Fruit fly (Drosophila melanogaster) whole organism, embryonic: ENCODE results near the gene Porin2.

Experiments used
- BtbVII ChIP-seq: fragments of 200-800 bp; sonication (Bioruptor generic); optimal IDR thresholded peaks from 3 replicates; lab custom pipeline; 2017; ENCODE audit warnings: missing biosample characterization, mild to moderate bottlenecking, missing genetic modification characterization
- CG10543 ChIP-seq: fragments of 200-800 bp; sonication (Bioruptor generic); optimal IDR thresholded peaks from 3 replicates; lab custom pipeline; 2017; ENCODE audit warnings: missing biosample characterization, mild to moderate bottlenecking, missing genetic modification characterization, moderate library complexity
- CG11696 ChIP-seq: fragments of 200-800 bp; sonication (Bioruptor generic); IDR thresholded peaks from 2 replicates; pipeline ENCODE4 v1.3.6; 2022; ENCODE audit warnings: missing biosample characterization, missing genetic modification characterization
- CG12155 ChIP-seq: fragments of 200-800 bp; sonication (Bioruptor generic); optimal IDR thresholded peaks from 3 replicates; lab custom pipeline; 2016; ENCODE audit warnings: missing biosample characterization, missing genetic modification characterization
- CG12659 ChIP-seq: fragments of 200-800 bp; sonication (Bioruptor generic); optimal IDR thresholded peaks from 3 replicates; lab custom pipeline; 2017; ENCODE audit warnings: mild to moderate bottlenecking, missing biosample characterization, missing genetic modification reagents, missing genetic modification characterization
- CG1603 ChIP-seq: fragments of 200-800 bp; sonication (Bioruptor generic); optimal IDR thresholded peaks from 2 replicates; lab custom pipeline; 2019; ENCODE audit warnings: missing biosample characterization, mild to moderate bottlenecking, missing genetic modification characterization, moderate library complexity
- CG16779 ChIP-seq: fragments of 200-800 bp; sonication (Bioruptor generic); IDR thresholded peaks from 2 replicates; pipeline ENCODE4 v1.3.6; 2022; ENCODE audit warnings: missing biosample characterization, missing genetic modification characterization
- CG17912 ChIP-seq: fragments of 200-800 bp; sonication (Bioruptor generic); optimal IDR thresholded peaks from 2 replicates; lab custom pipeline; 2018; ENCODE audit warnings: missing biosample characterization, mild to moderate bottlenecking, missing genetic modification characterization
- CG30431 ChIP-seq: fragments of 200-800 bp; sonication (Bioruptor generic); optimal IDR thresholded peaks from 2 replicates; lab custom pipeline; 2017; ENCODE audit warnings: missing biosample characterization, missing genetic modification characterization
- CG31224 ChIP-seq: fragments of 200-800 bp; sonication (Bioruptor generic); IDR thresholded peaks from 2 replicates; pipeline ENCODE4 v1.3.6; 2022; ENCODE audit warnings: missing biosample characterization, missing genetic modification characterization
- CG31441 ChIP-seq: fragments of 200-800 bp; sonication (Bioruptor generic); IDR thresholded peaks from 2 replicates; pipeline ENCODE4 v1.3.6; 2022; ENCODE audit warnings: missing biosample characterization, missing genetic modification characterization
- CG3281 ChIP-seq: fragments of 200-800 bp; sonication (Bioruptor generic); optimal IDR thresholded peaks from 3 replicates; lab custom pipeline; 2017; ENCODE audit warnings: missing biosample characterization, mild to moderate bottlenecking, missing genetic modification characterization
- CG42726 ChIP-seq: fragments of 200-800 bp; sonication (Bioruptor generic); IDR thresholded peaks from 2 replicates; pipeline ENCODE4 v1.3.6; 2022; ENCODE audit warnings: missing biosample characterization, missing genetic modification characterization; ENCODE audit not compliant: partially characterized antibody
- CG4328 ChIP-seq: fragments of 200-800 bp; sonication (Bioruptor generic); optimal IDR thresholded peaks from 3 replicates; lab custom pipeline; 2017; ENCODE audit warnings: missing biosample characterization, missing genetic modification reagents, missing genetic modification characterization
- CG5245 ChIP-seq: fragments of 200-800 bp; sonication (Bioruptor generic); optimal IDR thresholded peaks from 3 replicates; lab custom pipeline; 2016; ENCODE audit warnings: missing biosample characterization, missing genetic modification characterization
- CG8478 ChIP-seq: fragments of >200 bp; optimal IDR thresholded peaks from 2 replicates; lab custom pipeline; 2018
- CG8765 ChIP-seq: fragments of 200-800 bp; sonication (Bioruptor generic); IDR thresholded peaks from 2 replicates; pipeline ENCODE4 v1.3.6; 2022; ENCODE audit warnings: missing biosample characterization, missing genetic modification characterization
- Doc2 ChIP-seq: fragments of 200-800 bp; sonication (Bioruptor generic); IDR thresholded peaks from 2 replicates; pipeline ENCODE4 v1.3.6; 2022; ENCODE audit warnings: missing biosample characterization, missing genetic modification characterization
- Dp ChIP-seq: fragments of 200-800 bp; sonication (Bioruptor generic); optimal IDR thresholded peaks from 2 replicates; lab custom pipeline; 2018; ENCODE audit warnings: missing biosample characterization, mild to moderate bottlenecking, missing genetic modification characterization, moderate library complexity
- Elba2 ChIP-seq: fragments of 200-800 bp; sonication (Bioruptor generic); optimal IDR thresholded peaks from 3 replicates; lab custom pipeline; 2016; ENCODE audit warnings: missing biosample characterization, missing genetic modification characterization
- Fer3 ChIP-seq: fragments of 200-800 bp; sonication (Bioruptor generic); optimal IDR thresholded peaks from 2 replicates; lab custom pipeline; 2018; ENCODE audit warnings: missing biosample characterization, mild to moderate bottlenecking, missing genetic modification characterization, moderate library complexity
- GATAe ChIP-seq: fragments of 200-800 bp; sonication (Bioruptor generic); conservative IDR thresholded peaks from 2 replicates; pipeline ENCODE4 v1.3.6; 2022; ENCODE audit warnings: missing biosample characterization, missing genetic modification characterization
- HLH54F ChIP-seq: fragments of 200-800 bp; sonication (Bioruptor generic); optimal IDR thresholded peaks from 3 replicates; lab custom pipeline; 2016; ENCODE audit warnings: missing biosample characterization, missing genetic modification characterization
- MBD-R2 ChIP-seq: fragments of 200-800 bp; sonication (Bioruptor generic); IDR thresholded peaks from 2 replicates; pipeline ENCODE4 v1.3.6; 2022; ENCODE audit warnings: missing biosample characterization, missing genetic modification characterization
- MESR4 ChIP-seq: fragments of 200-800 bp; sonication (Bioruptor generic); optimal IDR thresholded peaks from 2 replicates; lab custom pipeline; 2018; ENCODE audit warnings: missing biosample characterization, mild to moderate bottlenecking, missing genetic modification characterization, moderate library complexity
- Meics ChIP-seq: fragments of 200-800 bp; sonication (Bioruptor generic); optimal IDR thresholded peaks from 2 replicates; lab custom pipeline; 2017; ENCODE audit warnings: missing biosample characterization, mild to moderate bottlenecking, missing genetic modification characterization
- Nf-YC ChIP-seq: fragments of 200-800 bp; optimal IDR thresholded peaks from 3 replicates; lab custom pipeline; 2019; ENCODE audit warnings: missing biosample characterization, mild to moderate bottlenecking, missing genetic modification characterization, moderate library complexity
- NfI ChIP-seq: fragments of 200-800 bp; sonication (Bioruptor generic); optimal IDR thresholded peaks from 3 replicates; lab custom pipeline; 2018; ENCODE audit warnings: missing biosample characterization, mild to moderate bottlenecking, missing genetic modification characterization, moderate library complexity
- Side ChIP-seq: fragments of 200-800 bp; sonication (Bioruptor generic); optimal IDR thresholded peaks from 2 replicates; lab custom pipeline; 2016; ENCODE audit warnings: missing biosample characterization, missing genetic modification characterization
- Usf ChIP-seq: fragments of 200-800 bp; sonication (Bioruptor generic); optimal IDR thresholded peaks from 2 replicates; lab custom pipeline; 2017; ENCODE audit warnings: missing genotype, missing biosample characterization, missing genetic modification characterization
- amos ChIP-seq: fragments of 200-800 bp; sonication (Bioruptor generic); IDR thresholded peaks from 2 replicates; pipeline ENCODE4 v1.3.6; 2022; ENCODE audit warnings: missing biosample characterization, missing genetic modification characterization; ENCODE audit not compliant: partially characterized antibody
- aop ChIP-seq: fragments of 200-800 bp; sonication (Bioruptor generic); IDR thresholded peaks from 2 replicates; pipeline ENCODE4 v1.3.6; 2022; ENCODE audit warnings: missing biosample characterization, missing genetic modification characterization
- bowl ChIP-seq: fragments of 200-800 bp; sonication (Bioruptor generic); IDR thresholded peaks from 2 replicates; pipeline ENCODE4 v1.3.6; 2022; ENCODE audit warnings: missing biosample characterization, missing genetic modification characterization
- cg ChIP-seq: fragments of 200-800 bp; sonication (Bioruptor generic); optimal IDR thresholded peaks from 3 replicates; lab custom pipeline; 2019; ENCODE audit warnings: missing biosample characterization, mild to moderate bottlenecking, missing genetic modification characterization, moderate library complexity
- exex ChIP-seq: fragments of 200-800 bp; sonication (Bioruptor generic); optimal IDR thresholded peaks from 4 replicates; lab custom pipeline; 2018; ENCODE audit warnings: missing biosample characterization, mild to moderate bottlenecking, missing genetic modification characterization, moderate library complexity
- ftz-f1 ChIP-seq: fragments of 200-800 bp; sonication (Bioruptor generic); optimal IDR thresholded peaks from 2 replicates; lab custom pipeline; 2016; ENCODE audit warnings: missing biosample characterization, missing genetic modification characterization
- inv ChIP-seq: fragments of 200-800 bp; sonication (Bioruptor generic); IDR thresholded peaks from 2 replicates; pipeline ENCODE4 v1.3.6; 2022; ENCODE audit warnings: missing biosample characterization, missing genetic modification characterization; ENCODE audit not compliant: partially characterized antibody
- ken ChIP-seq: fragments of 200-800 bp; sonication (Bioruptor generic); IDR thresholded peaks from 3 replicates; pipeline ENCODE4 v1.3.6; 2022; ENCODE audit warnings: missing biosample characterization, missing genetic modification characterization
- knrl ChIP-seq: fragments of 200-800 bp; sonication (Bioruptor generic); IDR thresholded peaks from 3 replicates; pipeline ENCODE4 v1.3.6; 2022; ENCODE audit warnings: missing biosample characterization, missing genetic modification characterization; ENCODE audit not compliant: partially characterized antibody
- lov ChIP-seq, 2 experiments: fragments of 200-800 bp in 1 of 2; fragments of >200 bp in 1 of 2; sonication (Bioruptor generic) in 1 of 2; IDR thresholded peaks in 1 of 2; optimal IDR thresholded peaks in 1 of 2; 2 replicates in 1 of 2; 3 replicates in 1 of 2; pipeline versions ENCODE4 v1.3.6 to Lab custom; 2017 to 2022; ENCODE audit warnings: missing biosample characterization in 1 of 2, missing genetic modification characterization in 1 of 2
- mld ChIP-seq: fragments of 200-800 bp; sonication (Bioruptor generic); IDR thresholded peaks from 3 replicates; pipeline ENCODE4 v1.3.6; 2022; ENCODE audit warnings: missing biosample characterization, missing genetic modification characterization; ENCODE audit not compliant: partially characterized antibody
- onecut ChIP-seq: fragments of 200-800 bp; sonication (Bioruptor generic); IDR thresholded peaks from 2 replicates; pipeline ENCODE4 v1.3.6; 2022; ENCODE audit warnings: missing biosample characterization, missing genetic modification characterization
- pum ChIP-seq: fragments of 200-800 bp; sonication (Bioruptor generic); optimal IDR thresholded peaks from 2 replicates; lab custom pipeline; 2016; ENCODE audit warnings: missing biosample characterization, missing genetic modification characterization
- salm ChIP-seq: fragments of 200-800 bp; sonication (Bioruptor generic); optimal IDR thresholded peaks from 2 replicates; lab custom pipeline; 2018; ENCODE audit warnings: missing biosample characterization, mild to moderate bottlenecking, missing genetic modification characterization
- sc ChIP-seq, 3 experiments: fragments of >200 bp in 2 of 3; fragments of 200-800 bp in 1 of 3; sonication (Bioruptor generic) in 1 of 3; optimal IDR thresholded peaks; 2 replicates in 2 of 3; 3 replicates in 1 of 3; lab custom pipeline; 2017; ENCODE audit warnings: mild to moderate bottlenecking in 1 of 3, missing biosample characterization in 1 of 3, missing genetic modification characterization in 1 of 3, missing genetic modification reagents in 1 of 3
- seq ChIP-seq: fragments of 200-800 bp; sonication (Bioruptor generic); IDR thresholded peaks from 2 replicates; pipeline ENCODE4 v1.3.6; 2022; ENCODE audit warnings: missing biosample characterization, missing genetic modification characterization
- tap ChIP-seq: fragments of 200-800 bp; optimal IDR thresholded peaks from 3 replicates; lab custom pipeline; 2019; ENCODE audit warnings: missing biosample characterization, mild to moderate bottlenecking, missing genetic modification characterization, moderate library complexity
- vfl ChIP-seq: fragments of 200-800 bp; sonication (Bioruptor generic); optimal IDR thresholded peaks from 2 replicates; lab custom pipeline; 2016; ENCODE audit warnings: missing biosample characterization, missing genetic modification characterization
- zen ChIP-seq: fragments of 200-800 bp; sonication (Bioruptor generic); optimal IDR thresholded peaks from 3 replicates; lab custom pipeline; 2018; ENCODE audit warnings: missing biosample characterization, mild to moderate bottlenecking, missing genetic modification characterization, moderate library complexity

The Porin2 gene

DNA sequence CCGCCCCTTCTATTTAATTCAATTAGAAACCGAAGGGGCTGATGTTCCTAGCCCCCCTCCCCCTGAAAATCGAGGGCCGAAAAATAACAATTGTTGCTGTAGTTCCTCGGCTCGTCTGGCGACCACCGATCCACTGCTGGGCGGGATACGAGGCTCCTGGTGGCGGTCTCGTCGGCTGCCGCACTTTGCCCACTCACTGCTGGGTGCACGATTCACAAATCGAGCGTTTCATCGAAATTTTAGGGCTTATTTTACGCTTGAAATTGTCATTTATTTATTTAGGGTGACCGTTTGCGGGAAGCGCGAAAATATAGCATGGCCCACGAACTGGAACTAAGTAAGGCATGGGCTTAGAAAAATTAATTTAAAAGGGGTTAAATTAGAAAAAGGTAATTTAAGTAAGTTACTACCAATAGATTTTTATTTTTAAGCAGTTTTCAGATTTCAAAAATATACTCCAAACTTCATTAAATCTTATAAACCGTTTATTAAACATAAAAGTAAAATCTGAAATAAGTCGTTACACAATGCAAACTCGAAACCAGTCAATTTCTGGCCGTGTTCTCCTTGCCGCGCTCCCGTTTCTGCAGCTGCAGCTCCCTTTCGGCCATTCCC is 9.6 kb upstream of the Porin2 start, which contains the start of gene Dnz1 (continued):
- TF ChIP-seq CG42726 = no peak
- TF ChIP-seq sc (optimal IDR thresholded peaks at IDR 0.05; lab: Kevin White, UChicago) = no peak
- no peak for TF ChIP-seq sc (GFP tag; optimal IDR thresholded peaks at IDR 0.05; lab: Kevin White, UChicago)
- TF ChIP-seq Elba2 (GFP tag; lab: Kevin White, UChicago) = no peak
- no peak for TF ChIP-seq GATAe
- TF ChIP-seq MESR4 = peak; percentile 80
- no peak for TF ChIP-seq CG17912 (GFP tag; lab: Kevin White, UChicago)
- peak; percentile 63; the same call in 1 of the 3 replicates for TF ChIP-seq ken (GFP tag; lab: Robert Waterston, UW)
- TF ChIP-seq vfl (GFP tag; lab: Kevin White, UChicago) = no peak
- 0 out of 2 replicates have a peak, but pooled peaks have one; percentile 8 for TF ChIP-seq CG11696
- no peak for TF ChIP-seq amos (GFP tag; lab: Robert Waterston, UW)
- no peak for TF ChIP-seq CG8765 (GFP tag; lab: Robert Waterston, UW)
- TF ChIP-seq BtbVII (GFP tag; lab: Kevin White, UChicago) = peak; percentile 16
- TF ChIP-seq inv (GFP tag; lab: Robert Waterston, UW) = no peak
- TF ChIP-seq CG12659 (GFP tag; lab: Kevin White, UChicago) = peak; percentile 49
- peak; percentile 8 for TF ChIP-seq CG10543 (GFP tag; lab: Kevin White, UChicago)
- TF ChIP-seq Nf-YC = peak; percentile 48
- peak; percentile 48 for TF ChIP-seq Fer3 (tag; lab: Kevin White, UChicago)
- no peak for TF ChIP-seq cg (GFP tag; lab: Kevin White, UChicago)
- TF ChIP-seq CG31224 (GFP tag; lab: Robert Waterston, UW) = peak; percentile 17; the same call in 1 of the 2 replicates
- TF ChIP-seq bowl (GFP tag; lab: Robert Waterston, UW) = no peak
- TF ChIP-seq CG8478 = no peak
- TF ChIP-seq Side (GFP tag; lab: Kevin White, UChicago) = peak; percentile 42
- TF ChIP-seq CG16779 (GFP tag; lab: Robert Waterston, UW) = no peak
- TF ChIP-seq Meics = peak; percentile 53
- TF ChIP-seq HLH54F = peak; percentile 38
- peak; percentile 1 for TF ChIP-seq Dp (GFP tag; lab: Kevin White, UChicago)
- TF ChIP-seq CG31441 (GFP tag; lab: Robert Waterston, UW) = peak; percentile 49; the same call in 1 of the 2 replicates
- TF ChIP-seq NfI (GFP tag; lab: Kevin White, UChicago) = peak; percentile 37
- no peak for TF ChIP-seq seq
- TF ChIP-seq CG4328 (GFP tag; lab: Kevin White, UChicago) = peak; percentile 16
- peak; percentile 56 for TF ChIP-seq CG12155 (GFP tag; lab: Kevin White, UChicago)
- TF ChIP-seq salm (tag; lab: Kevin White, UChicago) = no peak
- no peak for TF ChIP-seq ftz-f1 (GFP tag; lab: Kevin White, UChicago)
- peak; percentile 14 for TF ChIP-seq zen
- TF ChIP-seq knrl (GFP tag; lab: Robert Waterston, UW) = no peak
- no peak for TF ChIP-seq CG5245 (GFP tag; lab: Kevin White, UChicago)
- no peak for TF ChIP-seq CG30431
- TF ChIP-seq tap (tag; lab: Kevin White, UChicago) = peak; percentile 39
- TF ChIP-seq CG1603 (tag; lab: Kevin White, UChicago) = peak; percentile 42
- 0 out of 2 replicates have a peak, but pooled peaks have one; percentile 4 for TF ChIP-seq onecut (GFP tag; lab: Robert Waterston, UW)
- no peak for TF ChIP-seq Doc2
- TF ChIP-seq lov (optimal IDR thresholded peaks at IDR 0.05; lab: Kevin White, UChicago) = no peak
- TF ChIP-seq lov (GFP tag; IDR thresholded peaks at IDR 0.05; lab: Robert Waterston, UW) = no peak
- TF ChIP-seq mld (GFP tag; lab: Robert Waterston, UW) = no peak
- TF ChIP-seq MBD-R2 = peak; percentile 67
- TF ChIP-seq CG3281 = peak; percentile 32
- TF ChIP-seq exex (tag; lab: Kevin White, UChicago) = no peak
- no peak for TF ChIP-seq aop
- TF ChIP-seq pum (GFP tag; lab: Kevin White, UChicago) = no peak
- no peak for TF ChIP-seq Usf (GFP tag; lab: Kevin White, UChicago)
